Fruit fly (Drosophila melanogaster) whole organism, larva: ENCODE data around the gene CG11529.

Experiments
- noc ChIP-seq: fragments of 200-800 bp; sonication (Bioruptor generic); optimal IDR thresholded peaks from 3 replicates; lab custom pipeline; 2019; ENCODE audit warnings: missing biosample characterization, mild to moderate bottlenecking, missing genetic modification characterization, moderate library complexity

The CG11529 gene

DNA sequence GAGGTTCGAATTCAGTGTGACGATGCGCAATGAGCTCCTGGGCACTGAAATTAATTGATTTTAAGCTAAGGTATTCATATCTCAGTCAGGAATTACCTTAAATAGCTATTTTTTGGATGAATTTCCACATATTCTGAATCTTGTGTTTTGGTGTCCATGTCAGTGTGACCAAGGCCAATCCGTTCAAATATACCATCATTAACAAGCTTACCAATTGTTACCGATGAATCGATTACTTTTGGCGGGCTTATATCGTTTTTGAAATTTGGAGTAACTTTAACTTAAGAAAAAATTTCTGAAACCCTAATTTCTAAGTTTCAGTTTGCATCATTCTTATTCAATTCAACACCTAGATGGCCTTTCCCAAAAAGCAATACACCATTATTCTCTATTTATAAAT is 8.3 kb downstream of the CG11529 start, which contains the start of gene Tsen54:
Tsen54 (minus strand) TSS at position 175 of the 400 bp plus-strand sequence.
- TF ChIP-seq noc, result no peak

DNA sequence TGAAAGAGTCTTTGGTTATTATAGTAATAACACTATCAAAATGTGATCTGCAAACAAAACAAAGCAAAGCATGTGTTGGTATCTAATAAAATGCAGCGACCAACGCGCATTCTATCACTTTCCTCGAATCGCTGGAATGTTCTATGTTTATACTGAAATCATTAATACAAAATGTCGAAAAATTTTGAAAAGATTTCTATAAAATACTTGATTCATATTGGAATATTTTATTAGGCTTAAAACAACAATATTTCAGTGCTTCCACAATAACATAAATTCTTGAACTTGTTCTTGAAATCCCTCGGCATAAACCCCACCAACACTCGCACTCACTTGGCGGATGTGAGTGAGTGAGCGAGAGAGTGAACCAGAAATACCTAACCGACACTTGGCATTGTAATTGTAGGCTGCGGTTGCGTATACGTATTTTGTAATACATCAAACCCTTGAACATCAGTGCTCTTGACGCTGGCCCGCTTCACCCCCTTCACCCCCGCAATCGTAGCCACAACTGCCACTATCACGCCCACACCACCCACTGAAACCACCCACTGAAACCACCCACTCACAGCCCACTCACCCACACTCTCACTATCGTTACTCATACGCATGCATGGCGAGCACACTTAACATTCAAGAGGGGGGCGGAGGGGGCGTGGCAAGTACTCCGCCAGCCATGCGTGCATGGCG is 25.5 kb downstream of the CG11529 start:
- no peak for TF ChIP-seq noc

DNA sequence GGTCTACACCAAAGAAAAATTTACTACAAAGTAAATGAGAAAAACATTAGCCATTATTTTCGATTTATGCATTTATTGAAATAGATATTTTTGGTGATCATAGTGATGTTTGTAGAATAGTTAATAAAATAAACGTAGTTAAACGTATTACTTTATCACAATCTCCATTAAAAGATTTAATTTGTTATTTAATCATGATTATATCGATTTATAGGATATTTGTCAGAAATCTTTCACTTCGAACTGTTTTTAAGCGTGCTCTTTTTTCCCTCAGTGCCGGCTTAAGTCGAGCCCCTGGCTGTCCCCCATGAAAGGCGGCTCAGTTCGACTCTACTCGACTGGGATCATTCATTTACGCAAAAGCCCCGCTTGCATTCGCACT is 26.0 kb downstream of the CG11529 start:
- no peak for TF ChIP-seq noc

DNA sequence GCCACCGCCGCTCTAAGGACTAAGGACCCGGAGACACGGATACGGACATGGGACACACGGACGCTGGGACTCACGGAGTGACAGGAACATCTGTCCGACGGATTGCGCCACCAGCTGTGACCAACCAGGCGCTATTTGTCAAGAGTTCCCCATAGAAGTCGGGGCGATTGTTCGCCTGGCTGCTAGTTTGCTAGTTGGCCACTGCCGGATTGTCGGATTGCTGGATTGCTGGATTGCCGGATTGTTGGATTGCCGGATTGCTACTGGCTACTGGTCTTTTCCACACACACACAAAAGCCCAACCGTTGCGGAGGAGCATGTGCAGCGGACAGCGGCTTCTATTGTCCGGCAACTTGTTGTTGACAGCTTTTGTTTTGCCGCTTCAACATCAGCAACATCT is 29.6 kb downstream of the CG11529 start:
- no peak for TF ChIP-seq noc
